Worm (Caenorhabditis elegans): ENCODE results near the gene F22F4.5.

DNA sequence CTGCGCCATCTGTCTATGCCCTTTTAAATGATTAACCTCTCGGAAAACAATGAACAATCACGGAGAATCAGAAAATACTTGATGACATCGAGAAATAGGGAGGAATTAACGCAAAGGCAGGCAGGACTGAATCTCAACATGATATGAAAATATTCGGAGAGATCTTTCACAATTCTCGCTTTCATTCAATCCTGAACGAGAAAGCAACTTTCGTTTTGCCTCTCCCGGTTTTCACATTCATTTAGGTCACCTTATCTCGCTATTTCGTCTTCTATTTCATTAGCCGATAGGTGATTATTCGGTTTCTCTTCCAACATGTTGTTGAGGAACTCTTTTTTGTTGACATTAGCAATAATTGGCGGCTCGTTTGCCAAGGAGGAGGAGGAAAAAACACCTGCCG is 11.6 kb upstream of the F22F4.5 start:
- TF ChIP-seq med-1 (GFP tag; optimal IDR thresholded peaks at IDR 0.05; ENCODE audit: insufficient read depth) (no peak), T22C8.4 (GFP tag; IDR thresholded peaks at IDR 0.05) (no peak), cog-1 (tag; optimal IDR thresholded peaks at IDR 0.05) (no peak), ztf-23 (GFP tag; IDR thresholded peaks at IDR 0.05) (no peak), ref-1 (GFP tag; conservative IDR thresholded peaks at IDR 0.05) (no peak)
